Worm (Caenorhabditis elegans) whole organism, L3 larva: ENCODE measurements around the gene F56D2.2.
A peak's percentile ranks its signal among the peaks of the same experiment; 100 is the strongest.

Experiments used
- R02D3.7 ChIP-seq: fragments of 150-350 bp; optimal IDR thresholded peaks from 2 replicates; lab custom pipeline; 2014; ENCODE audit warnings: missing biosample characterization, missing genetic modification characterization
- ama-1 ChIP-seq: fragments of 150-350 bp; optimal IDR thresholded peaks from 2 replicates; lab custom pipeline; 2018
- ceh-28 ChIP-seq: fragments of 150-350 bp; optimal IDR thresholded peaks from 2 replicates; lab custom pipeline; 2014; ENCODE audit warnings: missing biosample characterization, missing genetic modification reagents, missing genetic modification characterization
- ceh-82 ChIP-seq: fragments of 150-350 bp; optimal IDR thresholded peaks from 2 replicates; lab custom pipeline; 2014; ENCODE audit warnings: missing biosample characterization, missing genetic modification characterization
- ceh-9 ChIP-seq: sonication (generic microtip); optimal IDR thresholded peaks from 2 replicates; lab custom pipeline; 2018; ENCODE audit warnings: missing biosample characterization, missing genetic modification characterization
- daf-12 ChIP-seq: fragments of 150-350 bp; optimal IDR thresholded peaks from 2 replicates; lab custom pipeline; 2014; ENCODE audit warnings: missing biosample characterization, missing genetic modification reagents, missing genetic modification characterization
- egl-5 ChIP-seq: fragments of 150-350 bp; optimal IDR thresholded peaks from 2 replicates; lab custom pipeline; 2017; ENCODE audit warnings: missing biosample characterization, missing genetic modification reagents, missing genetic modification characterization, inconsistent platforms
- elt-2 ChIP-seq: sonication (generic microtip); optimal IDR thresholded peaks from 2 replicates; lab custom pipeline; 2016; ENCODE audit warnings: missing genetic modification reagents, mild to moderate bottlenecking, missing genetic modification characterization, missing compliant biosample characterization
- elt-3 ChIP-seq, 3 experiments: fragments of 150-350 bp in 1 of 3; sonication (generic microtip) in 2 of 3; optimal IDR thresholded peaks; 2 replicates in 2 of 3; 4 replicates in 1 of 3; lab custom pipeline; 2014 to 2017; ENCODE audit warnings: missing biosample characterization in 3 of 3, missing genetic modification characterization in 3 of 3
- eor-1 ChIP-seq, 2 experiments: fragments of 150-350 bp; optimal IDR thresholded peaks; 2 replicates each; lab custom pipeline; 2014 to 2018; ENCODE audit warnings: missing biosample characterization in 2 of 2, missing genetic modification characterization in 2 of 2
- fkh-10 ChIP-seq: sonication (generic microtip); optimal IDR thresholded peaks from 2 replicates; lab custom pipeline; 2017; ENCODE audit warnings: missing biosample characterization, missing genetic modification reagents, missing genetic modification characterization
- hmg-11 ChIP-seq: sonication (generic microtip); optimal IDR thresholded peaks from 2 replicates; lab custom pipeline; 2016; ENCODE audit warnings: missing genetic modification characterization, missing compliant biosample characterization
- jun-1 ChIP-seq: fragments of 150-350 bp; optimal IDR thresholded peaks from 2 replicates; lab custom pipeline; 2014; ENCODE audit warnings: missing biosample characterization, missing genetic modification reagents, missing genetic modification characterization
- lin-15B ChIP-seq: fragments of 150-350 bp; optimal IDR thresholded peaks from 2 replicates; lab custom pipeline; 2014; ENCODE audit warnings: missing biosample characterization, missing genetic modification characterization
- lin-39 ChIP-seq: fragments of 150-350 bp; optimal IDR thresholded peaks from 2 replicates; lab custom pipeline; 2018; ENCODE audit warnings: missing biosample characterization, missing genetic modification reagents, missing genetic modification characterization
- lsy-12 ChIP-seq: sonication (generic microtip); optimal IDR thresholded peaks from 2 replicates; lab custom pipeline; 2016; ENCODE audit warnings: mild to moderate bottlenecking, missing genetic modification characterization, missing compliant biosample characterization
- mdl-1 ChIP-seq: fragments of 150-350 bp; optimal IDR thresholded peaks from 2 replicates; lab custom pipeline; 2014; ENCODE audit warnings: missing biosample characterization, missing genetic modification characterization
- nfya-1 ChIP-seq: sonication (generic microtip); optimal IDR thresholded peaks from 2 replicates; lab custom pipeline; 2017; ENCODE audit warnings: missing genetic modification characterization, mild to moderate bottlenecking, missing compliant biosample characterization, antibody characterized with exemption, moderate library complexity; ENCODE audit not compliant: insufficient read depth
- nhr-11 ChIP-seq: fragments of 150-350 bp; optimal IDR thresholded peaks from 2 replicates; lab custom pipeline; 2014; ENCODE audit warnings: missing biosample characterization, missing genetic modification characterization
- nhr-23 ChIP-seq: fragments of 150-350 bp; optimal IDR thresholded peaks from 2 replicates; lab custom pipeline; 2014; ENCODE audit warnings: missing biosample characterization, missing genetic modification reagents, missing genetic modification characterization
- nhr-25 ChIP-seq: sonication (generic microtip); optimal IDR thresholded peaks from 2 replicates; lab custom pipeline; 2017; ENCODE audit warnings: missing biosample characterization, missing genetic modification characterization
- nhr-43 ChIP-seq: sonication (generic microtip); optimal IDR thresholded peaks from 2 replicates; lab custom pipeline; 2016; ENCODE audit warnings: mild to moderate bottlenecking, missing genetic modification characterization, missing compliant biosample characterization; ENCODE audit not compliant: poor library complexity, severe bottlenecking
- nhr-67 ChIP-seq: fragments of 150-350 bp; optimal IDR thresholded peaks from 2 replicates; lab custom pipeline; 2014; ENCODE audit warnings: missing biosample characterization, missing genetic modification characterization
- nhr-77 ChIP-seq: fragments of 150-350 bp; optimal IDR thresholded peaks from 2 replicates; lab custom pipeline; 2014; ENCODE audit warnings: missing biosample characterization, missing genetic modification characterization
- pha-4 ChIP-seq: fragments of 150-350 bp; optimal IDR thresholded peaks from 2 replicates; lab custom pipeline; 2014; ENCODE audit warnings: missing biosample characterization, missing genetic modification reagents, missing genetic modification characterization
- pqm-1 ChIP-seq: fragments of 150-350 bp; optimal IDR thresholded peaks from 2 replicates; lab custom pipeline; 2017; ENCODE audit warnings: missing biosample characterization, missing genetic modification characterization, inconsistent platforms
- skn-1 ChIP-seq: fragments of 150-350 bp; optimal IDR thresholded peaks from 2 replicates; lab custom pipeline; 2014; ENCODE audit warnings: missing biosample characterization, missing genetic modification characterization
- snpc-4 ChIP-seq: fragments of 150-350 bp; optimal IDR thresholded peaks from 2 replicates; lab custom pipeline; 2014; ENCODE audit warnings: missing biosample characterization, missing genetic modification characterization
- tbx-2 ChIP-seq: sonication (generic microtip); optimal IDR thresholded peaks from 2 replicates; lab custom pipeline; 2016; ENCODE audit warnings: mild to moderate bottlenecking, missing genetic modification characterization, missing compliant biosample characterization
- unc-39 ChIP-seq: sonication (generic microtip); optimal IDR thresholded peaks from 4 replicates; lab custom pipeline; 2017; ENCODE audit warnings: missing biosample characterization, missing genetic modification characterization
- unc-62 ChIP-seq: fragments of 150-350 bp; sonication (generic microtip); optimal IDR thresholded peaks from 4 replicates; lab custom pipeline; 2014; ENCODE audit warnings: missing biosample characterization, missing genetic modification reagents, missing genetic modification characterization
- ztf-11 ChIP-seq: fragments of 150-350 bp; optimal IDR thresholded peaks from 2 replicates; lab custom pipeline; 2014; ENCODE audit warnings: missing biosample characterization, missing genetic modification characterization
- ztf-4 ChIP-seq: fragments of 150-350 bp; optimal IDR thresholded peaks from 2 replicates; lab custom pipeline; 2014; ENCODE audit warnings: missing biosample characterization, missing genetic modification characterization

The F56D2.2 gene

ce11 chrIII:5603439-5603986 lies 16.4 kb downstream of the F56D2.2 start, which contains the start of gene madf-11:
TSS of gene madf-11 (minus strand) at chrIII:5603489.
- TF ChIP-seq lin-15B (tag; lab: Kevin White, UChicago) = peak; percentile 94
- TF ChIP-seq ztf-11 = no peak
- TF ChIP-seq fkh-10 (GFP tag; lab: Kevin White, UChicago) = peak; percentile 38
- peak; percentile 76 for TF ChIP-seq egl-5 (tag; lab: Kevin White, UChicago)
- peak in 1 of 3 experiments; percentile 25 for TF ChIP-seq elt-3 (tag; optimal IDR thresholded peaks at IDR 0.05; lab: Kevin White, UChicago)
- peak; percentile 5 for TF ChIP-seq ceh-82
- TF ChIP-seq pqm-1 (tag; lab: Kevin White, UChicago) = peak; percentile 39
- no peak for TF ChIP-seq ama-1
- peak; percentile 75 for TF ChIP-seq lin-39 (tag; lab: Kevin White, UChicago)
- no peak for TF ChIP-seq unc-39 (tag; lab: Kevin White, UChicago)
- TF ChIP-seq nhr-43 = peak; percentile 60
- peak; percentile 74 for TF ChIP-seq nhr-25 (tag; lab: Kevin White, UChicago)
- peak; percentile 93 for TF ChIP-seq pha-4 (tag; lab: Kevin White, UChicago)
- peak; percentile 76 for TF ChIP-seq snpc-4 (tag; lab: Kevin White, UChicago)
- peak; percentile 75 for TF ChIP-seq nhr-23
- no peak for TF ChIP-seq hmg-11 (tag; lab: Kevin White, UChicago)
- peak; percentile 84 for TF ChIP-seq ceh-28 (tag; lab: Kevin White, UChicago)
- TF ChIP-seq jun-1 (tag; lab: Kevin White, UChicago) = peak; percentile 54
- TF ChIP-seq unc-62 (GFP tag; lab: Kevin White, UChicago) = no peak
- TF ChIP-seq ceh-9 (tag; lab: Kevin White, UChicago) = no peak
- peak; percentile 80 for TF ChIP-seq nfya-1 (tag; lab: Kevin White, UChicago)
- no peak for TF ChIP-seq nhr-11 (tag; lab: Kevin White, UChicago)
- TF ChIP-seq R02D3.7 (tag; lab: Kevin White, UChicago) = peak; percentile 69
- peak; percentile 39 for TF ChIP-seq elt-2 (tag; lab: Kevin White, UChicago)
- no peak for TF ChIP-seq daf-12
- TF ChIP-seq skn-1 = peak; percentile 8

ce11 chrIII:5604080-5604479 lies 17.0 kb downstream of the F56D2.2 start, which contains the start of gene xnd-1:
TSS of gene xnd-1 (plus strand) at chrIII:5604460.
- TF ChIP-seq ama-1 (no peak), lsy-12 (tag; lab: Kevin White, UChicago) (no peak), eor-1 (tag; optimal IDR thresholded peaks at IDR 0.05; lab: Kevin White, UChicago) (no peak), ztf-4 (tag; lab: Kevin White, UChicago) (no peak), nhr-67 (tag; lab: Kevin White, UChicago) (no peak), pha-4 (tag; lab: Kevin White, UChicago) (no peak), egl-5 (tag; lab: Kevin White, UChicago) (no peak)

- TF ChIP-seq pqm-1 (tag; lab: Kevin White, UChicago) (peak; percentile 20), elt-2 (tag; lab: Kevin White, UChicago) (peak; percentile 81), mdl-1 (tag; lab: Kevin White, UChicago) (no peak)
Measured at ce11 chrIII:5610276-5610675, 23.2 kb downstream of the F56D2.2 start, which contains the start of gene C05D2.8. TSS of gene C05D2.8 (minus strand) at chrIII:5610346.

- TF ChIP-seq unc-39 (tag; lab: Kevin White, UChicago) (no peak), nhr-43 (no peak), nhr-77 (no peak), unc-62 (GFP tag; lab: Kevin White, UChicago) (no peak), tbx-2 (tag; lab: Kevin White, UChicago) (no peak), elt-2 (tag; lab: Kevin White, UChicago) (peak; percentile 34), lin-39 (tag; lab: Kevin White, UChicago) (peak; percentile 6), nhr-11 (tag; lab: Kevin White, UChicago) (no peak), pqm-1 (tag; lab: Kevin White, UChicago) (peak; percentile 60)
Measured at ce11 chrIII:5611604-5612324, 24.7 kb downstream of the F56D2.2 start, which contains the start of gene bas-1. TSS of gene bas-1 (plus strand) at chrIII:5612274.
